Fruit fly (Drosophila melanogaster) whole organism, embryonic: Measurements from ENCODE around the gene CG43093.

Source experiments
- BEAF-32 ChIP-seq: fragments of 200-800 bp; sonication (Bioruptor generic); optimal IDR thresholded peaks from 3 replicates; lab custom pipeline; 2017; ENCODE audit warnings: missing biosample characterization, missing genetic modification characterization, mild to moderate bottlenecking, moderate library complexity, missing genetic modification reagents
- CG10959 ChIP-seq: fragments of 200-800 bp; sonication (Bioruptor generic); IDR thresholded peaks from 2 replicates; pipeline ENCODE4 v1.3.6; 2022; ENCODE audit warnings: missing biosample characterization, missing genetic modification characterization
- CG15601 ChIP-seq: fragments of 200-800 bp; sonication (Bioruptor generic); optimal IDR thresholded peaks from 3 replicates; lab custom pipeline; 2019; ENCODE audit warnings: missing biosample characterization, mild to moderate bottlenecking, missing genetic modification characterization, moderate library complexity
- CG1603 ChIP-seq: fragments of 200-800 bp; sonication (Bioruptor generic); optimal IDR thresholded peaks from 2 replicates; lab custom pipeline; 2019; ENCODE audit warnings: missing biosample characterization, mild to moderate bottlenecking, missing genetic modification characterization, moderate library complexity
- CG17612 ChIP-seq: fragments of 200-800 bp; sonication (Bioruptor generic); IDR thresholded peaks from 2 replicates; pipeline ENCODE4 v1.3.6; 2022; ENCODE audit warnings: missing biosample characterization, missing genetic modification characterization
- CG1832 ChIP-seq: fragments of 200-800 bp; sonication (Bioruptor generic); optimal IDR thresholded peaks from 2 replicates; lab custom pipeline; 2017; ENCODE audit warnings: missing biosample characterization, mild to moderate bottlenecking, missing genetic modification characterization, inconsistent platforms
- CG18764 ChIP-seq: fragments of 200-800 bp; sonication (Bioruptor generic); optimal IDR thresholded peaks from 3 replicates; lab custom pipeline; 2016; ENCODE audit warnings: missing biosample characterization, missing genetic modification characterization
- CG2199 ChIP-seq: fragments of 200-800 bp; sonication (Bioruptor generic); IDR thresholded peaks from 3 replicates; pipeline ENCODE4 v1.3.6; 2022; ENCODE audit warnings: missing biosample characterization, missing genetic modification characterization
- CG2202 ChIP-seq: fragments of 200-800 bp; sonication (Bioruptor generic); optimal IDR thresholded peaks from 2 replicates; lab custom pipeline; 2018; ENCODE audit warnings: missing biosample characterization, mild to moderate bottlenecking, missing genetic modification characterization
- CG2875 ChIP-seq: fragments of 200-800 bp; sonication (Bioruptor generic); optimal IDR thresholded peaks from 2 replicates; lab custom pipeline; 2017; ENCODE audit warnings: missing biosample characterization, mild to moderate bottlenecking, missing genetic modification characterization, missing genetic modification reagents
- CG34224 ChIP-seq: fragments of 200-800 bp; sonication (Bioruptor generic); IDR thresholded peaks from 3 replicates; pipeline ENCODE4 v1.3.6; 2022; ENCODE audit warnings: missing biosample characterization, missing genetic modification characterization; ENCODE audit not compliant: partially characterized antibody
- CG42726 ChIP-seq: fragments of 200-800 bp; sonication (Bioruptor generic); IDR thresholded peaks from 2 replicates; pipeline ENCODE4 v1.3.6; 2022; ENCODE audit warnings: missing biosample characterization, missing genetic modification characterization; ENCODE audit not compliant: partially characterized antibody
- CG4360 ChIP-seq: fragments of 200-800 bp; sonication (Bioruptor generic); IDR thresholded peaks from 2 replicates; pipeline ENCODE4 v1.3.6; 2022; ENCODE audit warnings: missing biosample characterization, missing genetic modification characterization
- CG4617 ChIP-seq: fragments of 200-800 bp; sonication (Bioruptor generic); optimal IDR thresholded peaks from 3 replicates; lab custom pipeline; 2016; ENCODE audit warnings: missing biosample characterization, missing genetic modification characterization, borderline replicate concordance
- CG6254 ChIP-seq: fragments of 200-800 bp; sonication (Bioruptor generic); optimal IDR thresholded peaks from 3 replicates; lab custom pipeline; 2017; ENCODE audit warnings: mild to moderate bottlenecking, missing biosample characterization, missing genetic modification reagents, missing genetic modification characterization
- CG6791 ChIP-seq: fragments of 200-800 bp; sonication (Bioruptor generic); IDR thresholded peaks from 3 replicates; pipeline ENCODE4 v1.3.6; 2022; ENCODE audit warnings: missing biosample characterization, missing genetic modification characterization; ENCODE audit not compliant: partially characterized antibody
- Dip2 ChIP-seq: fragments of 200-800 bp; sonication (Bioruptor generic); IDR thresholded peaks from 2 replicates; pipeline ENCODE4 v1.3.6; 2022; ENCODE audit warnings: missing biosample characterization, missing genetic modification characterization
- Dll ChIP-seq: fragments of 200-800 bp; sonication (Bioruptor generic); IDR thresholded peaks from 4 replicates; pipeline ENCODE4 v1.3.6; 2022; ENCODE audit warnings: missing biosample characterization, missing genetic modification characterization; ENCODE audit not compliant: partially characterized antibody
- Doc3 ChIP-seq: fragments of 200-800 bp; sonication (Bioruptor generic); IDR thresholded peaks from 3 replicates; pipeline ENCODE4 v1.3.6; 2022; ENCODE audit warnings: missing biosample characterization, missing genetic modification characterization; ENCODE audit not compliant: partially characterized antibody
- Dp ChIP-seq: fragments of 200-800 bp; sonication (Bioruptor generic); optimal IDR thresholded peaks from 2 replicates; lab custom pipeline; 2018; ENCODE audit warnings: missing biosample characterization, mild to moderate bottlenecking, missing genetic modification characterization, moderate library complexity
- Gug ChIP-seq: fragments of 200-800 bp; sonication (Bioruptor generic); IDR thresholded peaks from 4 replicates; pipeline ENCODE4 v1.3.6; 2022; ENCODE audit warnings: missing biosample characterization, missing genetic modification characterization
- H2.0 ChIP-seq: fragments of 200-800 bp; sonication (Bioruptor generic); IDR thresholded peaks from 2 replicates; pipeline ENCODE4 v1.3.6; 2022; ENCODE audit warnings: missing biosample characterization, missing genetic modification characterization
- MESR4 ChIP-seq: fragments of 200-800 bp; sonication (Bioruptor generic); optimal IDR thresholded peaks from 2 replicates; lab custom pipeline; 2018; ENCODE audit warnings: missing biosample characterization, mild to moderate bottlenecking, missing genetic modification characterization, moderate library complexity
- Med ChIP-seq: fragments of 200-800 bp; sonication (Bioruptor generic); peaks from one replicate; lab custom pipeline; 2016; ENCODE audit warnings: missing biosample characterization, missing genetic modification characterization, mild to moderate bottlenecking, inconsistent platforms, moderate library complexity
- NfI ChIP-seq: fragments of 200-800 bp; sonication (Bioruptor generic); optimal IDR thresholded peaks from 3 replicates; lab custom pipeline; 2018; ENCODE audit warnings: missing biosample characterization, mild to moderate bottlenecking, missing genetic modification characterization, moderate library complexity
- ato ChIP-seq: fragments of 200-800 bp; sonication (Bioruptor generic); IDR thresholded peaks from 2 replicates; pipeline ENCODE4 v1.3.6; 2022; ENCODE audit warnings: missing biosample characterization, missing genetic modification characterization; ENCODE audit not compliant: partially characterized antibody
- bbx ChIP-seq: fragments of 200-800 bp; sonication (Bioruptor generic); IDR thresholded peaks from 2 replicates; pipeline ENCODE4 v1.3.6; 2022; ENCODE audit warnings: missing biosample characterization, missing genetic modification characterization; ENCODE audit not compliant: partially characterized antibody
- cg ChIP-seq: fragments of 200-800 bp; sonication (Bioruptor generic); optimal IDR thresholded peaks from 3 replicates; lab custom pipeline; 2019; ENCODE audit warnings: missing biosample characterization, mild to moderate bottlenecking, missing genetic modification characterization, moderate library complexity
- chinmo ChIP-seq: fragments of 200-800 bp; sonication (Bioruptor generic); IDR thresholded peaks from 4 replicates; pipeline ENCODE4 v1.3.6; 2022; ENCODE audit warnings: missing biosample characterization, missing genetic modification characterization; ENCODE audit not compliant: partially characterized antibody
- kni ChIP-seq: fragments of 200-800 bp; sonication (Bioruptor generic); optimal IDR thresholded peaks from 3 replicates; lab custom pipeline; 2017; ENCODE audit warnings: mild to moderate bottlenecking, missing biosample characterization, missing genetic modification reagents, missing genetic modification characterization
- lilli ChIP-seq: fragments of 200-800 bp; sonication (Bioruptor generic); optimal IDR thresholded peaks from 3 replicates; lab custom pipeline; 2016; ENCODE audit warnings: missing biosample characterization, missing genetic modification characterization
- lov ChIP-seq, 2 experiments: fragments of 200-800 bp in 1 of 2; fragments of >200 bp in 1 of 2; sonication (Bioruptor generic) in 1 of 2; IDR thresholded peaks in 1 of 2; optimal IDR thresholded peaks in 1 of 2; 2 replicates in 1 of 2; 3 replicates in 1 of 2; pipeline versions ENCODE4 v1.3.6 to Lab custom; 2017 to 2022; ENCODE audit warnings: missing biosample characterization in 1 of 2, missing genetic modification characterization in 1 of 2
- mam ChIP-seq: fragments of 200-800 bp; sonication (Bioruptor generic); optimal IDR thresholded peaks from 3 replicates; lab custom pipeline; 2016; ENCODE audit warnings: missing biosample characterization, missing genetic modification characterization
- pan ChIP-seq, 4 experiments: fragments of >200 bp in 3 of 4; fragments of 200-800 bp in 1 of 4; sonication (Bioruptor generic) in 1 of 4; optimal IDR thresholded peaks in 3 of 4; IDR thresholded peaks in 1 of 4; 2 replicates each; pipeline versions ENCODE4 v1.3.6 to Lab custom; 2017 to 2022; ENCODE audit warnings: missing biosample characterization in 2 of 4, missing genetic modification characterization in 2 of 4, mixed read lengths in 1 of 4
- peb ChIP-seq: fragments of 200-800 bp; sonication (Bioruptor generic); IDR thresholded peaks from 2 replicates; pipeline ENCODE4 v1.3.6; 2022; ENCODE audit warnings: missing biosample characterization, missing genetic modification characterization
- prd ChIP-seq, 3 experiments: fragments of >200 bp in 2 of 3; fragments of 200-800 bp in 1 of 3; sonication (Bioruptor generic) in 1 of 3; optimal IDR thresholded peaks in 2 of 3; IDR thresholded peaks in 1 of 3; 2 replicates in 2 of 3; 3 replicates in 1 of 3; pipeline versions ENCODE4 v1.3.6 to Lab custom; 2017 to 2022; ENCODE audit warnings: missing biosample characterization in 1 of 3, missing genetic modification characterization in 1 of 3
- psq ChIP-seq: fragments of 200-800 bp; sonication (Bioruptor generic); optimal IDR thresholded peaks from 2 replicates; lab custom pipeline; 2017; ENCODE audit warnings: missing biosample characterization, missing genetic modification characterization
- pzg ChIP-seq: fragments of 200-800 bp; sonication (Bioruptor generic); optimal IDR thresholded peaks from 3 replicates; lab custom pipeline; 2018; ENCODE audit warnings: missing biosample characterization, mild to moderate bottlenecking, missing genetic modification characterization, moderate library complexity
- sens ChIP-seq: fragments of 200-800 bp; sonication (Bioruptor generic); peaks from one replicate; lab custom pipeline; 2016; ENCODE audit warnings: missing biosample characterization, missing genetic modification characterization
- sisA ChIP-seq: fragments of 200-800 bp; sonication (Bioruptor generic); IDR thresholded peaks from 2 replicates; pipeline ENCODE4 v1.3.6; 2022; ENCODE audit warnings: missing biosample characterization, missing genetic modification characterization
- sna ChIP-seq: fragments of 200-800 bp; sonication (Bioruptor generic); IDR thresholded peaks from 2 replicates; pipeline ENCODE4 v1.3.6; 2022; ENCODE audit warnings: missing biosample characterization, missing genetic modification characterization; ENCODE audit not compliant: partially characterized antibody
- unc-4 ChIP-seq: fragments of 200-800 bp; sonication (Bioruptor generic); IDR thresholded peaks from 2 replicates; pipeline ENCODE4 v1.3.6; 2022; ENCODE audit warnings: missing biosample characterization, missing genetic modification characterization; ENCODE audit not compliant: partially characterized antibody

CG43093 gene

DNA sequence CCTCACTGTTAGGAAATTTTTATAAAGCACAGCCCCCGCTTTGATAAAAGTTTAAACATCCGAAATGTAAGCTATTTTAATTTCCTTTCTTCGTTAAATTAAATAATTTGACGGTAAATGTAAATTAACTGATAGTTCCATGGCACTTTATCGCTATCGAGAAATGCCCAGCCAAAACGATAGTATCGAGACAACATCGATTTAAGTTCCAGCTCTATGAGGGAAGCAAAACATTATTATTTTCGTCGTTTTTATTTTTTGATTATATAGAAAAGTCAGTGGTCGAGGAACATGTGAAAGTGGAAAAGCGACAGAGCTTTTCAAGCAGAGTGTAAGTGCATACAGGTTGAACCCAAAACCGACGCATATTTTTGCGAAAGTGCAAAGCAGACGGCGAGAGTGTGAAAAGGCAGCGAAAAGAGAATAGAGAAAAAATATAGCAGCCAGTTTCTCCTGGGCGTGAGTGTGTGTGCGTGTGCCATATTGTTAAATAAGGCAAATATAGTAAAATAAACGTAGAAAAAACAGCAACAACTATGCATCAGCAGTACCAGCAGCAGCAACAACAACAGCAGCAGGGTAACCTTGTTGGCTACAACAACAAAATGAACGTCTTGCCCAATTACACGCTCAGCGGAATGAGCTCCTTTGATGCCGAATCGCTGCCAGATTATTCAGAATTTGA lies 43.2 kb downstream of the CG43093 start, which contains the start of gene CG45049 (continued):
- TF ChIP-seq psq (GFP tag; lab: Kevin White, UChicago), result peak; percentile 46
- peak; percentile 92 for TF ChIP-seq ato (GFP tag; lab: Robert Waterston, UW)
- TF ChIP-seq sisA (GFP tag; lab: Robert Waterston, UW), result no peak
- TF ChIP-seq CG4617 (GFP tag; lab: Kevin White, UChicago), result peak; percentile 72
- TF ChIP-seq Doc3 (GFP tag; lab: Robert Waterston, UW), result peak; percentile 81
- TF ChIP-seq bbx (GFP tag; lab: Robert Waterston, UW), result peak; percentile 94
- TF ChIP-seq kni (GFP tag; lab: Kevin White, UChicago), result peak; percentile 40
- TF ChIP-seq CG42726 (GFP tag; lab: Robert Waterston, UW), result peak; percentile 94
- TF ChIP-seq Dll, result peak; percentile 90
- TF ChIP-seq Gug (GFP tag; lab: Robert Waterston, UW), result peak; percentile 32; the same call in 1 of the 4 replicates
- TF ChIP-seq CG10959 (GFP tag; lab: Robert Waterston, UW), result no peak
- no peak for TF ChIP-seq CG15601
- TF ChIP-seq MESR4 (GFP tag; lab: Kevin White, UChicago), result peak; percentile 57
- TF ChIP-seq CG18764 (GFP tag; lab: Kevin White, UChicago), result no peak
- no peak for TF ChIP-seq lov (optimal IDR thresholded peaks at IDR 0.05; lab: Kevin White, UChicago)
- no peak for TF ChIP-seq lov (GFP tag; IDR thresholded peaks at IDR 0.05; lab: Robert Waterston, UW)
- no peak for TF ChIP-seq H2.0
- TF ChIP-seq lilli, result peak; percentile 34
- peak; percentile 54; the same call in 1 of the 4 replicates for TF ChIP-seq chinmo
- TF ChIP-seq unc-4 (GFP tag; lab: Robert Waterston, UW), result peak; percentile 78
- TF ChIP-seq prd (optimal IDR thresholded peaks at IDR 0.05; lab: Kevin White, UChicago), result no peak
- no peak for TF ChIP-seq prd (GFP tag; IDR thresholded peaks at IDR 0.05; lab: Robert Waterston, UW)
- TF ChIP-seq CG2199, result 0 out of 3 replicates have a peak, but pooled peaks have one; percentile 10
- no peak for TF ChIP-seq CG2875 (GFP tag; lab: Kevin White, UChicago)
- no peak for TF ChIP-seq Dp (GFP tag; lab: Kevin White, UChicago)
- TF ChIP-seq sna (GFP tag; lab: Robert Waterston, UW), result peak; percentile 65
- TF ChIP-seq pan (optimal IDR thresholded peaks at IDR 0.05; lab: Kevin White, UChicago), result no peak
- no peak for TF ChIP-seq pan (GFP tag; optimal IDR thresholded peaks at IDR 0.05 in 1 of 2, IDR thresholded peaks at IDR 0.05 in 1 of 2)
- peak; percentile 85 for TF ChIP-seq CG4360 (GFP tag; lab: Robert Waterston, UW)
- no peak for TF ChIP-seq peb (GFP tag; lab: Robert Waterston, UW)
- TF ChIP-seq CG6791 (GFP tag; lab: Robert Waterston, UW), result peak; percentile 95
- TF ChIP-seq CG2202 (tag; lab: Kevin White, UChicago), result no peak
- no peak for TF ChIP-seq CG1832 (GFP tag; lab: Kevin White, UChicago)
- TF ChIP-seq cg, result peak; percentile 80
- TF ChIP-seq NfI (GFP tag; lab: Kevin White, UChicago), result no peak
- peak; percentile 84 for TF ChIP-seq BEAF-32
- peak; percentile 57 for TF ChIP-seq Med (GFP tag; lab: Kevin White, UChicago)
- peak; percentile 26 for TF ChIP-seq CG1603 (tag; lab: Kevin White, UChicago)
- peak; percentile 83 for TF ChIP-seq sens (GFP tag; lab: Kevin White, UChicago)
- TF ChIP-seq Dip2, result no peak
- TF ChIP-seq pzg (GFP tag; lab: Kevin White, UChicago), result peak; percentile 40
- TF ChIP-seq CG34224 (GFP tag; lab: Robert Waterston, UW), result peak; percentile 86
- peak; percentile 25 for TF ChIP-seq mam (GFP tag; lab: Kevin White, UChicago)
- no peak for TF ChIP-seq CG6254 (GFP tag; lab: Kevin White, UChicago)
- no peak for TF ChIP-seq CG17612 (GFP tag; lab: Robert Waterston, UW)
